Worm (Caenorhabditis elegans) whole organism, late embryonic: ENCODE data around the gene vps-36.

Experiments
- T23F11.4 ChIP-seq: fragments of 200-800 bp; sonication (Bioruptor generic); optimal IDR thresholded peaks from 2 replicates; lab custom pipeline; 2018; ENCODE audit warnings: mild to moderate bottlenecking, missing genetic modification characterization, missing compliant biosample characterization
- ceh-24 ChIP-seq: sonication (generic microtip); optimal IDR thresholded peaks from 2 replicates; lab custom pipeline; 2016; ENCODE audit warnings: mild to moderate bottlenecking, missing genetic modification characterization, missing compliant biosample characterization
- fkh-10 ChIP-seq: fragments of 150-350 bp; optimal IDR thresholded peaks from 2 replicates; lab custom pipeline; 2014; ENCODE audit warnings: missing biosample characterization, missing genetic modification reagents, missing genetic modification characterization
- hlh-8 ChIP-seq: sonication (generic microtip); optimal IDR thresholded peaks from 2 replicates; lab custom pipeline; 2016; ENCODE audit warnings: missing genotype, missing genetic modification characterization, missing compliant biosample characterization
- nhr-11 ChIP-seq: fragments of 150-350 bp; optimal IDR thresholded peaks from 2 replicates; lab custom pipeline; 2014; ENCODE audit warnings: missing biosample characterization, missing genetic modification characterization
- rnt-1 ChIP-seq: sonication (generic microtip); optimal IDR thresholded peaks from 2 replicates; lab custom pipeline; 2016; ENCODE audit warnings: missing genetic modification characterization, missing compliant biosample characterization

ce11 chrV:10970070-10970469 is 9.6 kb upstream of the vps-36 start, which contains the start of gene F17C11.22:
- TF ChIP-seq T23F11.4 (GFP tag; lab: Kevin White, UChicago) (no peak), fkh-10 (GFP tag; lab: Kevin White, UChicago) (no peak), rnt-1 (tag; lab: Kevin White, UChicago) (no peak), hlh-8 (no peak), nhr-11 (no peak), ceh-24 (tag; lab: Kevin White, UChicago) (no peak)
